Worm (Caenorhabditis elegans): Measurements from ENCODE around the gene decr-1.2.

decr-1.2 gene

ce11 chrII:8561227-8561626 lies 15.8 kb downstream of the decr-1.2 start, which contains the start of gene iff-2 (continued):
- TF ChIP-seq ceh-44 (GFP tag; IDR thresholded peaks at IDR 0.05) (0 out of 2 replicates have a peak, but pooled peaks have one; percentile 56), daf-8 (GFP tag; IDR thresholded peaks at IDR 0.05) (no peak), zfp-2 (tag; optimal IDR thresholded peaks at IDR 0.05) (peak; percentile 100), Y5F2A.4 (GFP tag; optimal IDR thresholded peaks at IDR 0.05) (peak; percentile 78), fos-1 (tag; optimal IDR thresholded peaks at IDR 0.05) (peak; percentile 58), F37D6.2 (tag; optimal IDR thresholded peaks at IDR 0.05) (peak; percentile 95), hlh-30 (tag; optimal IDR thresholded peaks at IDR 0.05; ENCODE audit: insufficient read depth) (peak; percentile 100), hmg-1.1 (GFP tag; IDR thresholded peaks at IDR 0.05) (peak; percentile 99), D1046.2 (GFP tag; IDR thresholded peaks at IDR 0.05) (peak; percentile 94), saeg-2 (GFP tag; IDR thresholded peaks at IDR 0.05) (peak; percentile 92), nhr-237 (tag; optimal IDR thresholded peaks at IDR 0.05) (peak; percentile 83), mdl-1 (tag; optimal IDR thresholded peaks at IDR 0.05) (peak; percentile 93 to 99), mep-1 (tag; optimal IDR thresholded peaks at IDR 0.05) (peak; percentile 99), mes-2 (tag; optimal IDR thresholded peaks at IDR 0.05; ENCODE audit: poor library complexity, severe bottlenecking) (peak; percentile 97), sdz-12 (GFP tag; optimal IDR thresholded peaks at IDR 0.05) (peak; percentile 60), skn-1 (tag; optimal IDR thresholded peaks at IDR 0.05) (peak; percentile 95), T26A8.4 (GFP tag; IDR thresholded peaks at IDR 0.05) (peak; percentile 97), R02D3.7 (tag; optimal IDR thresholded peaks at IDR 0.05) (peak; percentile 50), ZK546.5 (tag; optimal IDR thresholded peaks at IDR 0.05) (peak; percentile 47 to 92), nhr-48 (tag; optimal IDR thresholded peaks at IDR 0.05) (peak; percentile 95), daf-19 (GFP tag; conservative IDR thresholded peaks at IDR 0.05) (peak; percentile 71), ceh-62 (tag; optimal IDR thresholded peaks at IDR 0.05) (no peak), unc-130 (GFP tag; optimal IDR thresholded peaks at IDR 0.05) (peak; percentile 51), dmd-8 (GFP tag; IDR thresholded peaks at IDR 0.05) (no peak; the same call in 1 of the 2 replicates), dmd-6 (GFP tag; IDR thresholded peaks at IDR 0.05) (peak; percentile 99), lin-29 (GFP tag; IDR thresholded peaks at IDR 0.05) (peak; percentile 88), fkh-10 (GFP tag; optimal IDR thresholded peaks at IDR 0.05) (peak; percentile 99), dve-1 (tag; optimal IDR thresholded peaks at IDR 0.05; ENCODE audit: insufficient read depth) (peak; percentile 100), T20F7.1 (GFP tag; optimal IDR thresholded peaks at IDR 0.05) (peak; percentile 97), lin-1 (GFP tag; IDR thresholded peaks at IDR 0.05) (peak; percentile 96), zip-2 (tag; optimal IDR thresholded peaks at IDR 0.05) (peak; percentile 89), unc-39 (tag; optimal IDR thresholded peaks at IDR 0.05) (no peak), ceh-20 (GFP tag; IDR thresholded peaks at IDR 0.05) (peak; percentile 98), egl-43 (GFP tag; IDR thresholded peaks at IDR 0.05) (no peak; the same call in 1 of the 2 replicates), lin-38 (GFP tag; IDR thresholded peaks at IDR 0.05) (peak; percentile 100), mxl-2 (GFP tag; conservative IDR thresholded peaks at IDR 0.05) (peak; percentile 92), lin-15B (tag; optimal IDR thresholded peaks at IDR 0.05) (peak; percentile 98), nhr-111 (GFP tag; optimal IDR thresholded peaks at IDR 0.05) (no peak), set-16 (GFP tag; IDR thresholded peaks at IDR 0.05) (peak; percentile 73), ztf-7 (tag; optimal IDR thresholded peaks at IDR 0.05) (peak; percentile 87), nhr-6 (tag; optimal IDR thresholded peaks at IDR 0.05) (peak; percentile 99), nhr-76 (tag; optimal IDR thresholded peaks at IDR 0.05) (peak; percentile 81), hlh-11 (tag; optimal IDR thresholded peaks at IDR 0.05) (peak; percentile 99), daf-16 (GFP tag; optimal IDR thresholded peaks at IDR 0.05) (peak; percentile 89 to 91), daf-16 (tag; optimal IDR thresholded peaks at IDR 0.05) (peak; percentile 92), ztf-11 (tag; optimal IDR thresholded peaks at IDR 0.05) (peak; percentile 2), zfp-3 (GFP tag; conservative IDR thresholded peaks at IDR 0.05) (peak; percentile 97), dmd-9 (GFP tag; IDR thresholded peaks at IDR 0.05) (peak; percentile 95), aha-1 (tag) (peak; percentile 100), dpl-1 (GFP tag; optimal IDR thresholded peaks at IDR 0.05) (peak; percentile 97), spr-1 (tag; optimal IDR thresholded peaks at IDR 0.05) (peak; percentile 96), F44E2.7 (GFP tag; IDR thresholded peaks at IDR 0.05) (no peak)
